Worm (Caenorhabditis elegans): ENCODE measurements around the gene mttu-1.

The mttu-1 gene

ce11 chrIV:11288965-11289364, 7.7 kb downstream of the mttu-1 start:
- TF ChIP-seq nhr-6 (tag; optimal IDR thresholded peaks at IDR 0.05), result no peak
- TF ChIP-seq nhr-237 (tag; optimal IDR thresholded peaks at IDR 0.05), result no peak
- TF ChIP-seq Y55F3AM.14 (GFP tag; optimal IDR thresholded peaks at IDR 0.05), result no peak
- TF ChIP-seq unc-62 (GFP tag; optimal IDR thresholded peaks at IDR 0.05), result no peak
- TF ChIP-seq unc-55 (GFP tag; optimal IDR thresholded peaks at IDR 0.05), result no peak
- TF ChIP-seq sem-4 (tag; optimal IDR thresholded peaks at IDR 0.05), result no peak
- no peak for TF ChIP-seq blmp-1 (tag; optimal IDR thresholded peaks at IDR 0.05; ENCODE audit: insufficient read depth)
- no peak for TF ChIP-seq zag-1 (tag; optimal IDR thresholded peaks at IDR 0.05)
- TF ChIP-seq sma-9 (GFP tag; optimal IDR thresholded peaks at IDR 0.05), result peak; percentile 20
- TF ChIP-seq sma-9 (tag; optimal IDR thresholded peaks at IDR 0.05), result no peak
- no peak for TF ChIP-seq nhr-10 (tag; optimal IDR thresholded peaks at IDR 0.05)
- TF ChIP-seq lsy-2 (tag; optimal IDR thresholded peaks at IDR 0.05), result no peak
- TF ChIP-seq nhr-129 (tag; optimal IDR thresholded peaks at IDR 0.05), result no peak
- no peak for TF ChIP-seq R02D3.7 (tag; optimal IDR thresholded peaks at IDR 0.05)
- no peak for TF ChIP-seq aly-2 (tag; optimal IDR thresholded peaks at IDR 0.05)
- no peak for TF ChIP-seq nhr-21 (tag; optimal IDR thresholded peaks at IDR 0.05)
- TF ChIP-seq gmeb-1 (tag; optimal IDR thresholded peaks at IDR 0.05), result peak; percentile 45
- no peak for TF ChIP-seq ztf-11 (tag; optimal IDR thresholded peaks at IDR 0.05)
- TF ChIP-seq fos-1 (tag; optimal IDR thresholded peaks at IDR 0.05), result peak; percentile 98
- no peak for TF ChIP-seq elt-1 (tag; optimal IDR thresholded peaks at IDR 0.05)
- no peak for TF ChIP-seq ZK546.5 (tag; optimal IDR thresholded peaks at IDR 0.05)
- TF ChIP-seq unc-39 (tag; optimal IDR thresholded peaks at IDR 0.05), result no peak
- no peak for TF ChIP-seq lin-39 (tag; optimal IDR thresholded peaks at IDR 0.05)
- no peak for TF ChIP-seq lin-13 (GFP tag; optimal IDR thresholded peaks at IDR 0.05)
- no peak for TF ChIP-seq nhr-77 (tag; optimal IDR thresholded peaks at IDR 0.05)
- TF ChIP-seq skn-1 (tag; optimal IDR thresholded peaks at IDR 0.05), result peak; percentile 23
- TF ChIP-seq C34F6.9 (tag; optimal IDR thresholded peaks at IDR 0.05), result no peak
- TF ChIP-seq ztf-4 (tag; optimal IDR thresholded peaks at IDR 0.05), result no peak
- peak; percentile 58 for TF ChIP-seq crh-2 (tag; optimal IDR thresholded peaks at IDR 0.05)
- no peak for TF ChIP-seq ztf-1 (GFP tag; conservative IDR thresholded peaks at IDR 0.05)
- no peak for TF ChIP-seq F13H6.1 (tag; optimal IDR thresholded peaks at IDR 0.05)

- no peak for TF ChIP-seq F13H6.1 (tag; optimal IDR thresholded peaks at IDR 0.05)
- TF ChIP-seq blmp-1 (tag; optimal IDR thresholded peaks at IDR 0.05; ENCODE audit: insufficient read depth), result no peak
- no peak for TF ChIP-seq mab-5 (tag; optimal IDR thresholded peaks at IDR 0.05)
- no peak for TF ChIP-seq unc-62 (GFP tag; optimal IDR thresholded peaks at IDR 0.05)
- TF ChIP-seq elt-1 (tag; optimal IDR thresholded peaks at IDR 0.05), result no peak
- TF ChIP-seq unc-55 (GFP tag; optimal IDR thresholded peaks at IDR 0.05), result no peak
- no peak for TF ChIP-seq mdl-1 (tag; optimal IDR thresholded peaks at IDR 0.05)
- TF ChIP-seq nhr-129 (tag; optimal IDR thresholded peaks at IDR 0.05), result no peak
- no peak for TF ChIP-seq nhr-23 (tag; optimal IDR thresholded peaks at IDR 0.05)
- TF ChIP-seq egl-27 (tag; optimal IDR thresholded peaks at IDR 0.05), result no peak
- TF ChIP-seq mbf-1 (tag; optimal IDR thresholded peaks at IDR 0.05), result no peak
Observed at ce11 chrIV:11287511-11287910, 9.2 kb downstream of the mttu-1 start, which contains the start of gene F54D1.6. Gene F54D1.6 (plus strand): TSS chrIV:11287811.

ce11 chrIV:11286112-11286511, 10.6 kb downstream of the mttu-1 start:
- TF ChIP-seq sem-4 (tag; optimal IDR thresholded peaks at IDR 0.05) (no peak), nhr-11 (tag; optimal IDR thresholded peaks at IDR 0.05) (no peak), fos-1 (tag; optimal IDR thresholded peaks at IDR 0.05) (peak; percentile 66), Y55F3AM.14 (GFP tag; optimal IDR thresholded peaks at IDR 0.05) (no peak), nhr-77 (tag; optimal IDR thresholded peaks at IDR 0.05) (no peak), blmp-1 (tag; optimal IDR thresholded peaks at IDR 0.05; ENCODE audit: insufficient read depth) (no peak), ztf-11 (tag; optimal IDR thresholded peaks at IDR 0.05) (no peak)

- TF ChIP-seq skn-1 (tag; optimal IDR thresholded peaks at IDR 0.05) (no peak), nhr-12 (tag; optimal IDR thresholded peaks at IDR 0.05) (no peak), Y55F3AM.14 (GFP tag; optimal IDR thresholded peaks at IDR 0.05) (no peak), nhr-23 (tag; optimal IDR thresholded peaks at IDR 0.05) (no peak), blmp-1 (tag; optimal IDR thresholded peaks at IDR 0.05; ENCODE audit: insufficient read depth) (no peak), ceh-82 (tag; optimal IDR thresholded peaks at IDR 0.05) (no peak), peb-1 (tag; optimal IDR thresholded peaks at IDR 0.05) (no peak), ztf-11 (tag; optimal IDR thresholded peaks at IDR 0.05) (no peak), gmeb-1 (tag; optimal IDR thresholded peaks at IDR 0.05) (no peak), mab-5 (tag; optimal IDR thresholded peaks at IDR 0.05) (no peak), C34F6.9 (tag; optimal IDR thresholded peaks at IDR 0.05) (no peak), unc-55 (GFP tag; optimal IDR thresholded peaks at IDR 0.05) (no peak), elt-1 (tag; optimal IDR thresholded peaks at IDR 0.05) (no peak), sem-4 (tag; optimal IDR thresholded peaks at IDR 0.05) (no peak), nhr-10 (tag; optimal IDR thresholded peaks at IDR 0.05) (no peak), R02D3.7 (tag; optimal IDR thresholded peaks at IDR 0.05) (no peak), mbf-1 (tag; optimal IDR thresholded peaks at IDR 0.05) (no peak)
Observed at ce11 chrIV:11285239-11285638, 11.4 kb downstream of the mttu-1 start.
